Worm (Caenorhabditis elegans): ENCODE results near the gene tag-307.

DNA sequence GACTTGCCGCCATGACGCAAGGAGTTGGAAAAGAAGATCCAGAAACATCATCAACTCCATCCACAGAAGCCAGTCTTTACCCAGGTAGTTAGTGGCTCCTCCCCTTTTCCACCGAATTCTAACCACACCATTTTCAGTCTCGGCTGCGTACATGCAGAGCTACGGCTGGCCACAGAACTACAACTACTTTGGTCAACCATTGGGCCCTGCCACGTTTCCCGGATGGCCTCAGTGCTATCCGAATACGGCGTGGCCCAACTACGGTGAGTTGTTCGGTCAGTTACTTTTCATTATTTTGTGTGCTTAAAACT, 42.0 kb downstream of the tag-307 start:
- TF ChIP-seq ama-1 (optimal IDR thresholded peaks at IDR 0.05) (no peak), nhr-129 (tag; optimal IDR thresholded peaks at IDR 0.05) (no peak), elt-1 (tag; optimal IDR thresholded peaks at IDR 0.05) (no peak)
